Fruit fly (Drosophila melanogaster): Measurements from ENCODE around the gene CG31365.

Gene CG31365

DNA sequence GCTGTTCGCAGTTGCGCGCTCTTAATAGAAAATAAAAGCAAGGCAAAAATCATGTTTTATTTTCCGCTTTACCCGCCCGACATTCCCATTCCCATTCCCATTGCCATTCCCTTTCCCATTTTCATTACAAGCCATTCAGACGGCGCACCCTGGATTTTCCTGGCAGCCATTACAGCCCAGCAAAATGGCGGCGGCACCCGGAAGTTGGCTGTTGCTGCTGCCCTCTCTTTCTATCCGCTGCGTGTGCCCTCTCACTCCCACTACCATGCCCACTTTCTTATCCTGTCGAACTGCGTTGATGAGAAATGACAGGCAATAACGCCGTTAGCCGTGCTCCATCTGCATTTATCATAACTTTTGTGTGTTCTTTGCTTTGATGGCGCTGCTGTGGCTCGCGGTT lies 38.0 kb downstream of the CG31365 start:
- TF ChIP-seq sage (GFP tag; optimal IDR thresholded peaks at IDR 0.05) (no peak), h (GFP tag; optimal IDR thresholded peaks at IDR 0.05) (no peak), OdsH (GFP tag; optimal IDR thresholded peaks at IDR 0.05) (no peak), woc (GFP tag; optimal IDR thresholded peaks at IDR 0.05) (no peak)

DNA sequence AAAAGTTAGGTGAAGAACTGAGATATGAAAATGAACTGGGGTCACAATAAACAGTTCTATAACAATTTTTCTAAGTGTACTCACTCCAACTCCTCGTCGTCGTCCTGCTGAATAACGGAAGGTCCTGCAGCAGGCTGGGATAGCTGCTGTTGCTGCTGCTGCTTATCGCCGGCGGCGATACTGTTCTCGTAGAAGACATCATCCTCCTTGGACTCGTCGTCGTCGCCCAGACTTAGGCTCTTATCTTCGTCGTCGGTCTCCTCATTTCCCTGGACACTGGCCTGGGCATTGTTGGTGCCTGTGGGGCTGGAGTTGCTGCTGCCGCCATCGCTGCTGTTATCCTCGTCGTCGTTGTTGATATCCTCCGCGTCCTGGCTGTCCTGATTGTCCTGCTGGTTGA lies 45.0 kb downstream of the CG31365 start:
- TF ChIP-seq Hr83 (GFP tag; optimal IDR thresholded peaks at IDR 0.05; ENCODE audit: poor library complexity, severe bottlenecking), result no peak
- TF ChIP-seq CrebA (GFP tag; optimal IDR thresholded peaks at IDR 0.05; ENCODE audit: borderline replicate concordance), result no peak
- no peak for TF ChIP-seq brk (GFP tag; optimal IDR thresholded peaks at IDR 0.05)
- no peak for TF ChIP-seq dl (GFP tag; optimal IDR thresholded peaks at IDR 0.05; ENCODE audit: insufficient read depth in 1 of 2, partially characterized antibody in 2 of 2)
- TF ChIP-seq usp (GFP tag; optimal IDR thresholded peaks at IDR 0.05), result no peak
- TF ChIP-seq ey (GFP tag; optimal IDR thresholded peaks at IDR 0.05), result no peak
- no peak for TF ChIP-seq Dif (GFP tag; optimal IDR thresholded peaks at IDR 0.05; ENCODE audit: partially characterized antibody)
- no peak for TF ChIP-seq GATAd (GFP tag; optimal IDR thresholded peaks at IDR 0.05)
- no peak for TF ChIP-seq OdsH (GFP tag; optimal IDR thresholded peaks at IDR 0.05)
- TF ChIP-seq Hnf4 (GFP tag; optimal IDR thresholded peaks at IDR 0.05), result no peak
- no peak for TF ChIP-seq Sp1 (GFP tag; optimal IDR thresholded peaks at IDR 0.05)
- TF ChIP-seq Abd-B (GFP tag; optimal IDR thresholded peaks at IDR 0.05), result no peak
- TF ChIP-seq br (GFP tag; optimal IDR thresholded peaks at IDR 0.05), result no peak

DNA sequence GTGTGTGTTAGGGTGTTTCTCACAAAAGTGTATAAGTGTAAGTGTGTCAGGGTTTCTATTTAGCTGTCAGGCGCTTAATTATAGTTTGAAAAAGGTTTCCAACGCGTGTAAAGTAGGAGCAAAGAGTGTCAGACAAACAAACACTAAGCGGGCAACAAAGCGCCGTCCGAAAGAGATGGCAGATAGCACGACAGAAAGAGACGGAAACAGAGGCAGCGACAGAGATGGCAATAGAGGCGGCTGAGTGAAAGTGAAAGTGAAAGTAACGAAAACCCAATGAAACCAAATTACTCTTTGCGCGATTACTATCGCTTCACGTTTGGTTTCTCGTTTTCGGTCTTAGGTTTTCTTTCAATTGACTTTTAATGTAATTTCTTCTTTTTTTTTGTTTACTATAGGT lies 51.7 kb downstream of the CG31365 start:
- TF ChIP-seq Sp1 (GFP tag; optimal IDR thresholded peaks at IDR 0.05), result no peak
- TF ChIP-seq dl (GFP tag; optimal IDR thresholded peaks at IDR 0.05; ENCODE audit: insufficient read depth in 1 of 2, partially characterized antibody in 2 of 2), result no peak
